Worm (Caenorhabditis elegans) whole organism, L3 larva: ENCODE results near the gene C50F7.3.

Source experiments
- ZK546.5 ChIP-seq: sonication (generic microtip); optimal IDR thresholded peaks from 2 replicates; lab custom pipeline; 2017; ENCODE audit warnings: missing biosample characterization, missing genetic modification characterization
- aly-2 ChIP-seq: fragments of 150-350 bp; optimal IDR thresholded peaks from 2 replicates; lab custom pipeline; 2014; ENCODE audit warnings: missing biosample characterization, missing genetic modification characterization
- ceh-16 ChIP-seq: sonication (generic microtip); optimal IDR thresholded peaks from 2 replicates; lab custom pipeline; 2017; ENCODE audit warnings: missing biosample characterization, missing genetic modification characterization
- ceh-28 ChIP-seq: fragments of 150-350 bp; optimal IDR thresholded peaks from 2 replicates; lab custom pipeline; 2014; ENCODE audit warnings: missing biosample characterization, missing genetic modification reagents, missing genetic modification characterization
- ceh-82 ChIP-seq: fragments of 150-350 bp; optimal IDR thresholded peaks from 2 replicates; lab custom pipeline; 2014; ENCODE audit warnings: missing biosample characterization, missing genetic modification characterization
- ceh-9 ChIP-seq: sonication (generic microtip); optimal IDR thresholded peaks from 2 replicates; lab custom pipeline; 2018; ENCODE audit warnings: missing biosample characterization, missing genetic modification characterization
- daf-12 ChIP-seq: fragments of 150-350 bp; optimal IDR thresholded peaks from 2 replicates; lab custom pipeline; 2014; ENCODE audit warnings: missing biosample characterization, missing genetic modification reagents, missing genetic modification characterization
- egl-27 ChIP-seq: sonication (generic microtip); optimal IDR thresholded peaks from 4 replicates; lab custom pipeline; 2017; ENCODE audit warnings: missing biosample characterization, missing genetic modification reagents, missing genetic modification characterization
- elt-1 ChIP-seq: fragments of 150-350 bp; optimal IDR thresholded peaks from 2 replicates; lab custom pipeline; 2014; ENCODE audit warnings: missing biosample characterization, missing genetic modification characterization
- elt-2 ChIP-seq: sonication (generic microtip); optimal IDR thresholded peaks from 2 replicates; lab custom pipeline; 2016; ENCODE audit warnings: missing genetic modification reagents, mild to moderate bottlenecking, missing genetic modification characterization, missing compliant biosample characterization
- elt-3 ChIP-seq, 3 experiments: fragments of 150-350 bp in 1 of 3; sonication (generic microtip) in 2 of 3; optimal IDR thresholded peaks; 2 replicates in 2 of 3; 4 replicates in 1 of 3; lab custom pipeline; 2014 to 2017; ENCODE audit warnings: missing biosample characterization in 3 of 3, missing genetic modification characterization in 3 of 3
- eor-1 ChIP-seq, 2 experiments: fragments of 150-350 bp; optimal IDR thresholded peaks; 2 replicates each; lab custom pipeline; 2014 to 2018; ENCODE audit warnings: missing biosample characterization in 2 of 2, missing genetic modification characterization in 2 of 2
- fos-1 ChIP-seq: fragments of 150-350 bp; optimal IDR thresholded peaks from 2 replicates; lab custom pipeline; 2014; ENCODE audit warnings: missing biosample characterization, missing genetic modification characterization
- lin-39 ChIP-seq: fragments of 150-350 bp; optimal IDR thresholded peaks from 2 replicates; lab custom pipeline; 2018; ENCODE audit warnings: missing biosample characterization, missing genetic modification reagents, missing genetic modification characterization
- mml-1 ChIP-seq: fragments of 150-350 bp; sonication (generic microtip); optimal IDR thresholded peaks from 3 replicates; lab custom pipeline; 2014; ENCODE audit warnings: missing biosample characterization, missing genetic modification characterization
- nfya-1 ChIP-seq: sonication (generic microtip); optimal IDR thresholded peaks from 2 replicates; lab custom pipeline; 2017; ENCODE audit warnings: missing genetic modification characterization, mild to moderate bottlenecking, missing compliant biosample characterization, antibody characterized with exemption, moderate library complexity; ENCODE audit not compliant: insufficient read depth
- nhr-237 ChIP-seq: fragments of 150-350 bp; optimal IDR thresholded peaks from 2 replicates; lab custom pipeline; 2014; ENCODE audit warnings: missing biosample characterization, missing genetic modification characterization
- nhr-25 ChIP-seq: sonication (generic microtip); optimal IDR thresholded peaks from 2 replicates; lab custom pipeline; 2017; ENCODE audit warnings: missing biosample characterization, missing genetic modification characterization
- nhr-28 ChIP-seq: fragments of 150-350 bp; optimal IDR thresholded peaks from 2 replicates; lab custom pipeline; 2014; ENCODE audit warnings: missing biosample characterization, missing genetic modification characterization
- nhr-67 ChIP-seq: fragments of 150-350 bp; optimal IDR thresholded peaks from 2 replicates; lab custom pipeline; 2014; ENCODE audit warnings: missing biosample characterization, missing genetic modification characterization
- nhr-77 ChIP-seq: fragments of 150-350 bp; optimal IDR thresholded peaks from 2 replicates; lab custom pipeline; 2014; ENCODE audit warnings: missing biosample characterization, missing genetic modification characterization
- pqm-1 ChIP-seq: fragments of 150-350 bp; optimal IDR thresholded peaks from 2 replicates; lab custom pipeline; 2017; ENCODE audit warnings: missing biosample characterization, missing genetic modification characterization, inconsistent platforms
- sea-2 ChIP-seq: fragments of 150-350 bp; sonication (generic microtip); optimal IDR thresholded peaks from 4 replicates; lab custom pipeline; 2014; ENCODE audit warnings: missing biosample characterization, missing genetic modification reagents, missing genetic modification characterization
- unc-62 ChIP-seq: fragments of 150-350 bp; sonication (generic microtip); optimal IDR thresholded peaks from 4 replicates; lab custom pipeline; 2014; ENCODE audit warnings: missing biosample characterization, missing genetic modification reagents, missing genetic modification characterization
- zag-1 ChIP-seq: fragments of 150-350 bp; optimal IDR thresholded peaks from 2 replicates; lab custom pipeline; 2014; ENCODE audit warnings: missing biosample characterization, missing genetic modification characterization
- ztf-11 ChIP-seq: fragments of 150-350 bp; optimal IDR thresholded peaks from 2 replicates; lab custom pipeline; 2014; ENCODE audit warnings: missing biosample characterization, missing genetic modification characterization
- ztf-4 ChIP-seq: fragments of 150-350 bp; optimal IDR thresholded peaks from 2 replicates; lab custom pipeline; 2014; ENCODE audit warnings: missing biosample characterization, missing genetic modification characterization

Gene C50F7.3

DNA sequence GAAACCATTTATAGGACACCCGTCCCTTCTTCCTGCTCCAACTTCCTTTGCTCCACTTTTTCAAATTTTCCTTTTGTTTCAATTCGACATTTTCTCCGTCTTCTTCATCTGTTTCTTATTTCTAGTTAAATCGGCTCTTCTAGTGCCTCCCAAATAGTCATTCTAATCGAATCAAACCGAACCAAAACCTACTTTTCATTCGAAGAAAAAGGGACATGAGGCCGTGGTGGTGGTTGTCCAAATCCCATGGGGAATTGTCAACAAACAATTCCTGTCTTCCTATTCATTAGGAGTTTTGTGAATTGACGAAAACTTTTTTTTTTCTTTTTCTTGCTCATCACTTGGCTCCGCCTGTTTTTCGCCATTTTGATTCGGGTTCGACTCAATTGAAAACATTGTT, 4.5 kb downstream of the C50F7.3 start:
- TF ChIP-seq lin-39 (tag; lab: Kevin White, UChicago), result no peak

DNA sequence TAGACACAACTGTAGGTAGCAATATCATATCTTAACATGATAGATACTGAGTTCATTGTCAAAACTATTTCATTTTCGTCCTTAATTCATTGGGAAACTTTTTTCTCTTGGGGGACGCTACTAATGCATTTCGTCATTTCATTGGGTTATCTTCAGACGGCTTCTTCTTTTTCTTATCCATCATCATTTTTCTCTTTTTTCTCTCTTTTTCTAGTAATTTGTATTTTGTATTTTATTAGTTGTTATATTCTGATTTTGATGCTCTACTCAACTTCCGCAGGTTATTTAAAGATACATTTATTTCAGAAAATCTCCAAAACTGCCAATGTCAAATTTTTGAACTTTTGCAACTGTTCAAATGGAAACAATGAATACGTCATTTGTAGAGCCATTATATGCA, 11.4 kb downstream of the C50F7.3 start, which contains the start of gene npr-35:
Gene npr-35 (plus strand): TSS at position 301 of the 400 bp plus-strand sequence.
- TF ChIP-seq ztf-11 (tag; lab: Kevin White, UChicago) (no peak), zag-1 (no peak)

DNA sequence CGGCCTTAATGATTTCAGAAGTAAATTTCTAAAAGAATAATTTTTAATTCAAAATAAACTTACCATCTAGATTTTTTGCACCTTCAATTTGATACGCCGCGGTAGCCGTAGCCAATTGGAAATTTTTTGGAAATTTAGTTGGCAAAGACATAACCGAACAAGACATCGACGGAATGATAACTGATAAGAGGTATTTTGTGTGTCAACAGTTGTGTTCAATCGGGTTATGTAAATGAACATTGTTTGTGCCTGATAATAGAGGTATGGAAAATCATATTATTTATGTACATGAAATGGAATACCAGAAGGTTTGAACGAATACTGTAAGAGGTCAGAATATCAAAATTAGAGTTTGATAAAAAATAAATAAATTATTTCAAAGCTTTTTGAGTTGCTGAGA, 15.7 kb downstream of the C50F7.3 start, which contains the start of gene klo-1:
Gene klo-1 (minus strand): TSS at position 388 of the 400 bp plus-strand sequence.
- peak; percentile 88 for TF ChIP-seq elt-2
- TF ChIP-seq mml-1 (tag; lab: Kevin White, UChicago), result no peak
- TF ChIP-seq lin-39 (tag; lab: Kevin White, UChicago), result no peak
- no peak for TF ChIP-seq eor-1 (tag; optimal IDR thresholded peaks at IDR 0.05; lab: Kevin White, UChicago)
- no peak for TF ChIP-seq elt-1 (tag; lab: Kevin White, UChicago)
- no peak for TF ChIP-seq ceh-82 (tag; lab: Kevin White, UChicago)
- TF ChIP-seq nhr-77 (tag; lab: Kevin White, UChicago), result no peak
- TF ChIP-seq unc-62 (GFP tag; lab: Kevin White, UChicago), result no peak
- TF ChIP-seq fos-1 (tag; lab: Kevin White, UChicago), result no peak
- peak; percentile 52 for TF ChIP-seq pqm-1 (tag; lab: Kevin White, UChicago)
- TF ChIP-seq ztf-11 (tag; lab: Kevin White, UChicago), result no peak
- no peak for TF ChIP-seq aly-2 (tag; lab: Kevin White, UChicago)
- no peak for TF ChIP-seq ceh-16 (tag; lab: Kevin White, UChicago)

DNA sequence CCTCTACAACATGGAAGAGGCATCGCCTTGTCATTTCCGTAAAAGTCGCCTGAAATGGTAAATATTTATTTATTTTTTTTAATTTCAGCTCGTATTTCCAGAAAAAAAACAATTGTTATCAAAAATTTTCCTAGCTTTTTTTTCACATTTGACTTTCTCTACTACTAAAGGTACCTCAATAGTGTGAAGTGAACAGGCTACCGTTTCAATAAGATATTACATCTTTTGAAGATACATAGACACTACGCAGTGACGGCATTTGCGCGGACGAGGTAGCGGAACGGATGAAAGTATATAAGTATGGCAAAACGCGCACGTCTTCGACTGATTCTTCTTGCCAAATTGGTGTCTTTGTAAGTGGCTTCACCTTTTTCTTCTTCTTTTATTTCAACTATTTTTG, 21.0 kb downstream of the C50F7.3 start, which contains the start of gene col-14:
Gene col-14 (plus strand): TSS at position 301 of the 400 bp plus-strand sequence.
- TF ChIP-seq nhr-25 (tag; lab: Kevin White, UChicago) (peak; percentile 16), nhr-67 (tag; lab: Kevin White, UChicago) (no peak)

DNA sequence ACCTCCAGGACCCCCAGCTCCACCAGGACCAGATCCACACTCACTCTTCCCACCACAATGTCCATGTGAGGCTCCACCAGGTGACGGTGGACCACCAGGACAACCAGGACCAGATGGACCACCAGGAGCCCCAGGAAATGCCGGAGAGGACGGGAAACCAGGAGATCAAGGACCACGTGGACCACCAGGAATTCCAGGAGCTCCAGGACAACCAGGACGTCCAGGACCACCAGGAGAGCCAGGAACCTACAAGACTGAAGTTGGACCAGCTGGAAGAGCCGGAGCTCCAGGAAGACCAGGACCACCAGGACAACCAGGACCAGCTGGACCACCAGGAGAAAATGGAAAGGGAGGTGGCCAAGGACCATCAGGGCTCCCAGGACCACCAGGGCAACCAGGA, 22.0 kb downstream of the C50F7.3 start:
- no peak for TF ChIP-seq elt-3 (tag; optimal IDR thresholded peaks at IDR 0.05; lab: Kevin White, UChicago)

DNA sequence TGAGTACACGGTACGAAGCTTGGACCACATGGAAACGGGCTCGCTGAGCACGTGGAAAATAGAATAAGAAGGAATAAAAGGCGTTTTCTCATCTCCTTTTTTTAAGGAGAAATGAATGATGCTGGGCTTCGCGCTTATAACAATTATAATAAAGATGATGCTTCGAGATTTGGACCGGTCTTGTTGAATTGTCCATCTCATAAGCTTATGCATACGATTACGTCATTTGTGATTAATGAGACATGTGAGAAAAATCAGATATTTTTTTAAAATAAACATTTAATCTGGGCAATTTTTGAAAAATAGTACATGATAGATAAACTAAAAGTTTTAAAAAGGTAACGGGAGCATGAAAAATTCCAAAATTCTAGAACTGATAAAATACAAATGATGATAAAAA, 25.1 kb downstream of the C50F7.3 start, which contains the start of gene C46A5.4:
Gene C46A5.4 (minus strand): TSS at position 101 of the 400 bp plus-strand sequence.
- no peak for TF ChIP-seq ceh-28 (tag; lab: Kevin White, UChicago)
- TF ChIP-seq nhr-237 (tag; lab: Kevin White, UChicago), result no peak
- no peak for TF ChIP-seq ZK546.5 (tag; lab: Kevin White, UChicago)
- no peak for TF ChIP-seq zag-1
- TF ChIP-seq nfya-1 (tag; lab: Kevin White, UChicago), result no peak

DNA sequence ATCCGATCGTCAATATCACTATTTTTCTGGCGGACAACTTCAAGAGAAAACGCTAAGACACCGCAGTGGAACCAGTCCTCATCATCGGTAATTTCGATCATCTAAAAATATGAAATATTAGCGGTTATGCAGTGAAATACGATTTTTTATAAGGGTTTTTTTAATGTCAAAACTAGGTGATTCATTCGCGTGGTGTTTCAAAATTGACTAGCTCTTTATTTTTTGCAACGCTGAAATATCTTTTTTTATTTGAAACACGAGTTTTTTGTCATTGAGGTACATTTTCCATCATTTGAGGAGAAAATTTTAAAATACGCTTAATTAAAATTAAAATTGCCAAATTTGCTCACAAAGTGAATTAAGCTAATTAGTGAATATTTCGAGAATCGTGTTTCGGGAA, 27.4 kb downstream of the C50F7.3 start, which contains the start of gene dsb-3:
Gene dsb-3 (minus strand): TSS at position 101 of the 400 bp plus-strand sequence.
- TF ChIP-seq ztf-4 (tag; lab: Kevin White, UChicago) (no peak), ztf-11 (tag; lab: Kevin White, UChicago) (no peak), pqm-1 (tag; lab: Kevin White, UChicago) (no peak), daf-12 (no peak), sea-2 (GFP tag; lab: Kevin White, UChicago) (no peak), ceh-9 (tag; lab: Kevin White, UChicago) (no peak), egl-27 (no peak), nhr-77 (tag; lab: Kevin White, UChicago) (no peak)
- TF ChIP-seq, all 47 proteins: peak for 0

DNA sequence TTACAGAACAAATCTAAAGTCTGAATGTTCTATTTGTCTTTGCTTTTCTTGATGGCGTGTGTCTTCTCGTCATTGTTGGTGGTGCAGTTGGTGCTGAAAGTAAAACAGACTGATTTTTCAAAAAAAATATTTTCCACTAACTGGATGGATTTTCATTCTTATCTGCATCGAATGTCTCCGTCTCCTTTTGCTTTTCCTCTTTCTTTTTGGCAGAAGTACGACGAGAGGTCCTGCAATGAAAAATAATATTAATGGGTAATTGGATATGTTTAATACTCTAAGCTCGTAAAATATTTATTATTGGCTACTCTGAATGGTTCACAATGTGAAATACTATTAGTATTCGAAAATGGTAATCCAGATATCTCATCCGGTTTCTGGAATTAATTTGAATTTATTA, 28.0 kb downstream of the C50F7.3 start, which contains the start of gene del-7:
Gene del-7 (plus strand): TSS at position 301 of the 400 bp plus-strand sequence.
- TF ChIP-seq nhr-28 (tag; lab: Kevin White, UChicago) (no peak), elt-2 (no peak)
- TF ChIP-seq, all 47 proteins: peak for 0
